Worm (Caenorhabditis elegans) whole organism, L3 larva: ENCODE data around the gene C27B7.9.

Source experiments
- R02D3.7 ChIP-seq: fragments of 150-350 bp; optimal IDR thresholded peaks from 2 replicates; lab custom pipeline; 2014; ENCODE audit warnings: missing biosample characterization, missing genetic modification characterization
- ZK546.5 ChIP-seq: sonication (generic microtip); optimal IDR thresholded peaks from 2 replicates; lab custom pipeline; 2017; ENCODE audit warnings: missing biosample characterization, missing genetic modification characterization
- ama-1 ChIP-seq: fragments of 150-350 bp; optimal IDR thresholded peaks from 2 replicates; lab custom pipeline; 2018
- ceh-16 ChIP-seq: sonication (generic microtip); optimal IDR thresholded peaks from 2 replicates; lab custom pipeline; 2017; ENCODE audit warnings: missing biosample characterization, missing genetic modification characterization
- ceh-28 ChIP-seq: fragments of 150-350 bp; optimal IDR thresholded peaks from 2 replicates; lab custom pipeline; 2014; ENCODE audit warnings: missing biosample characterization, missing genetic modification reagents, missing genetic modification characterization
- ceh-82 ChIP-seq: fragments of 150-350 bp; optimal IDR thresholded peaks from 2 replicates; lab custom pipeline; 2014; ENCODE audit warnings: missing biosample characterization, missing genetic modification characterization
- ceh-9 ChIP-seq: sonication (generic microtip); optimal IDR thresholded peaks from 2 replicates; lab custom pipeline; 2018; ENCODE audit warnings: missing biosample characterization, missing genetic modification characterization
- daf-12 ChIP-seq: fragments of 150-350 bp; optimal IDR thresholded peaks from 2 replicates; lab custom pipeline; 2014; ENCODE audit warnings: missing biosample characterization, missing genetic modification reagents, missing genetic modification characterization
- egl-27 ChIP-seq: sonication (generic microtip); optimal IDR thresholded peaks from 4 replicates; lab custom pipeline; 2017; ENCODE audit warnings: missing biosample characterization, missing genetic modification reagents, missing genetic modification characterization
- egl-5 ChIP-seq: fragments of 150-350 bp; optimal IDR thresholded peaks from 2 replicates; lab custom pipeline; 2017; ENCODE audit warnings: missing biosample characterization, missing genetic modification reagents, missing genetic modification characterization, inconsistent platforms
- elt-1 ChIP-seq: fragments of 150-350 bp; optimal IDR thresholded peaks from 2 replicates; lab custom pipeline; 2014; ENCODE audit warnings: missing biosample characterization, missing genetic modification characterization
- elt-2 ChIP-seq: sonication (generic microtip); optimal IDR thresholded peaks from 2 replicates; lab custom pipeline; 2016; ENCODE audit warnings: missing genetic modification reagents, mild to moderate bottlenecking, missing genetic modification characterization, missing compliant biosample characterization
- elt-3 ChIP-seq, 3 experiments: fragments of 150-350 bp in 1 of 3; sonication (generic microtip) in 2 of 3; optimal IDR thresholded peaks; 2 replicates in 2 of 3; 4 replicates in 1 of 3; lab custom pipeline; 2014 to 2017; ENCODE audit warnings: missing biosample characterization in 3 of 3, missing genetic modification characterization in 3 of 3
- eor-1 ChIP-seq, 2 experiments: fragments of 150-350 bp; optimal IDR thresholded peaks; 2 replicates each; lab custom pipeline; 2014 to 2018; ENCODE audit warnings: missing biosample characterization in 2 of 2, missing genetic modification characterization in 2 of 2
- fkh-2 ChIP-seq: fragments of 150-350 bp; optimal IDR thresholded peaks from 2 replicates; lab custom pipeline; 2014; ENCODE audit warnings: missing biosample characterization, missing genetic modification reagents, missing genetic modification characterization
- fos-1 ChIP-seq: fragments of 150-350 bp; optimal IDR thresholded peaks from 2 replicates; lab custom pipeline; 2014; ENCODE audit warnings: missing biosample characterization, missing genetic modification characterization
- hmg-11 ChIP-seq: sonication (generic microtip); optimal IDR thresholded peaks from 2 replicates; lab custom pipeline; 2016; ENCODE audit warnings: missing genetic modification characterization, missing compliant biosample characterization
- jun-1 ChIP-seq: fragments of 150-350 bp; optimal IDR thresholded peaks from 2 replicates; lab custom pipeline; 2014; ENCODE audit warnings: missing biosample characterization, missing genetic modification reagents, missing genetic modification characterization
- lin-15B ChIP-seq: fragments of 150-350 bp; optimal IDR thresholded peaks from 2 replicates; lab custom pipeline; 2014; ENCODE audit warnings: missing biosample characterization, missing genetic modification characterization
- lin-39 ChIP-seq: fragments of 150-350 bp; optimal IDR thresholded peaks from 2 replicates; lab custom pipeline; 2018; ENCODE audit warnings: missing biosample characterization, missing genetic modification reagents, missing genetic modification characterization
- lsy-12 ChIP-seq: sonication (generic microtip); optimal IDR thresholded peaks from 2 replicates; lab custom pipeline; 2016; ENCODE audit warnings: mild to moderate bottlenecking, missing genetic modification characterization, missing compliant biosample characterization
- mdl-1 ChIP-seq: fragments of 150-350 bp; optimal IDR thresholded peaks from 2 replicates; lab custom pipeline; 2014; ENCODE audit warnings: missing biosample characterization, missing genetic modification characterization
- mml-1 ChIP-seq: fragments of 150-350 bp; sonication (generic microtip); optimal IDR thresholded peaks from 3 replicates; lab custom pipeline; 2014; ENCODE audit warnings: missing biosample characterization, missing genetic modification characterization
- nhr-11 ChIP-seq: fragments of 150-350 bp; optimal IDR thresholded peaks from 2 replicates; lab custom pipeline; 2014; ENCODE audit warnings: missing biosample characterization, missing genetic modification characterization
- nhr-12 ChIP-seq: fragments of 150-350 bp; optimal IDR thresholded peaks from 2 replicates; lab custom pipeline; 2014; ENCODE audit warnings: missing biosample characterization, missing genetic modification characterization
- nhr-23 ChIP-seq: fragments of 150-350 bp; optimal IDR thresholded peaks from 2 replicates; lab custom pipeline; 2014; ENCODE audit warnings: missing biosample characterization, missing genetic modification reagents, missing genetic modification characterization
- nhr-237 ChIP-seq: fragments of 150-350 bp; optimal IDR thresholded peaks from 2 replicates; lab custom pipeline; 2014; ENCODE audit warnings: missing biosample characterization, missing genetic modification characterization
- nhr-25 ChIP-seq: sonication (generic microtip); optimal IDR thresholded peaks from 2 replicates; lab custom pipeline; 2017; ENCODE audit warnings: missing biosample characterization, missing genetic modification characterization
- nhr-28 ChIP-seq: fragments of 150-350 bp; optimal IDR thresholded peaks from 2 replicates; lab custom pipeline; 2014; ENCODE audit warnings: missing biosample characterization, missing genetic modification characterization
- nhr-43 ChIP-seq: sonication (generic microtip); optimal IDR thresholded peaks from 2 replicates; lab custom pipeline; 2016; ENCODE audit warnings: mild to moderate bottlenecking, missing genetic modification characterization, missing compliant biosample characterization; ENCODE audit not compliant: poor library complexity, severe bottlenecking
- nhr-67 ChIP-seq: fragments of 150-350 bp; optimal IDR thresholded peaks from 2 replicates; lab custom pipeline; 2014; ENCODE audit warnings: missing biosample characterization, missing genetic modification characterization
- nhr-76 ChIP-seq: fragments of 150-350 bp; sonication (generic microtip); optimal IDR thresholded peaks from 5 replicates; lab custom pipeline; 2014; ENCODE audit warnings: missing biosample characterization, missing genetic modification characterization
- nhr-77 ChIP-seq: fragments of 150-350 bp; optimal IDR thresholded peaks from 2 replicates; lab custom pipeline; 2014; ENCODE audit warnings: missing biosample characterization, missing genetic modification characterization
- pqm-1 ChIP-seq: fragments of 150-350 bp; optimal IDR thresholded peaks from 2 replicates; lab custom pipeline; 2017; ENCODE audit warnings: missing biosample characterization, missing genetic modification characterization, inconsistent platforms
- sea-2 ChIP-seq: fragments of 150-350 bp; sonication (generic microtip); optimal IDR thresholded peaks from 4 replicates; lab custom pipeline; 2014; ENCODE audit warnings: missing biosample characterization, missing genetic modification reagents, missing genetic modification characterization
- skn-1 ChIP-seq: fragments of 150-350 bp; optimal IDR thresholded peaks from 2 replicates; lab custom pipeline; 2014; ENCODE audit warnings: missing biosample characterization, missing genetic modification characterization
- snpc-4 ChIP-seq: fragments of 150-350 bp; optimal IDR thresholded peaks from 2 replicates; lab custom pipeline; 2014; ENCODE audit warnings: missing biosample characterization, missing genetic modification characterization
- tbx-2 ChIP-seq: sonication (generic microtip); optimal IDR thresholded peaks from 2 replicates; lab custom pipeline; 2016; ENCODE audit warnings: mild to moderate bottlenecking, missing genetic modification characterization, missing compliant biosample characterization
- unc-39 ChIP-seq: sonication (generic microtip); optimal IDR thresholded peaks from 4 replicates; lab custom pipeline; 2017; ENCODE audit warnings: missing biosample characterization, missing genetic modification characterization
- unc-62 ChIP-seq: fragments of 150-350 bp; sonication (generic microtip); optimal IDR thresholded peaks from 4 replicates; lab custom pipeline; 2014; ENCODE audit warnings: missing biosample characterization, missing genetic modification reagents, missing genetic modification characterization
- zag-1 ChIP-seq: fragments of 150-350 bp; optimal IDR thresholded peaks from 2 replicates; lab custom pipeline; 2014; ENCODE audit warnings: missing biosample characterization, missing genetic modification characterization
- ztf-11 ChIP-seq: fragments of 150-350 bp; optimal IDR thresholded peaks from 2 replicates; lab custom pipeline; 2014; ENCODE audit warnings: missing biosample characterization, missing genetic modification characterization
- ztf-4 ChIP-seq: fragments of 150-350 bp; optimal IDR thresholded peaks from 2 replicates; lab custom pipeline; 2014; ENCODE audit warnings: missing biosample characterization, missing genetic modification characterization

Gene C27B7.9

DNA sequence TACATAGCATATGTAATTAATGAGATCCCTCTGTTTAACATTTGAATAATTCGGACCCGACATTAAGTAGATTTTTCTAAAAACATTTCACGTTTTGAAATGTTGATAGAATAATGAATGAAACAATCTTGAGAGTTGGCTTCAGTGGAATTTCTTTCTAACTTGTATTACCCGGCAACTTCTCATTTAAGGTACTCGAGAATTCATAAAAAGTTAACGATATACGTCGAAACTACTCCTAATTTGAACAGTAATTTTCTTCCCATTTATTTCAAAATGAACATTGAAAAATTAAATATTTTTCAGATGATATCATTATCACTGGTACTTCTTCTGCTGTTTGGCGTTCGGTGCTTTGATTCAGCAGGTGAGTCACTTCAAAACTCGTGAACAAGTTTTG lies 9.2 kb downstream of the C27B7.9 start, which contains the start of gene C27B7.7:
Gene C27B7.7 (plus strand): TSS at position 301 of the 400 bp plus-strand sequence.
- no peak for TF ChIP-seq daf-12
- TF ChIP-seq nhr-23, result no peak
- no peak for TF ChIP-seq ztf-4
- TF ChIP-seq nhr-12 (tag; lab: Kevin White, UChicago), result no peak
- no peak for TF ChIP-seq egl-27 (tag; lab: Kevin White, UChicago)
- no peak for TF ChIP-seq egl-5 (tag; lab: Kevin White, UChicago)
- TF ChIP-seq nhr-43 (tag; lab: Kevin White, UChicago), result no peak
- no peak for TF ChIP-seq nhr-11
- no peak for TF ChIP-seq sea-2
- TF ChIP-seq pqm-1 (tag; lab: Kevin White, UChicago), result no peak
- no peak for TF ChIP-seq snpc-4 (tag; lab: Kevin White, UChicago)
- no peak for TF ChIP-seq nhr-28 (tag; lab: Kevin White, UChicago)
- TF ChIP-seq nhr-25 (tag; lab: Kevin White, UChicago), result no peak

DNA sequence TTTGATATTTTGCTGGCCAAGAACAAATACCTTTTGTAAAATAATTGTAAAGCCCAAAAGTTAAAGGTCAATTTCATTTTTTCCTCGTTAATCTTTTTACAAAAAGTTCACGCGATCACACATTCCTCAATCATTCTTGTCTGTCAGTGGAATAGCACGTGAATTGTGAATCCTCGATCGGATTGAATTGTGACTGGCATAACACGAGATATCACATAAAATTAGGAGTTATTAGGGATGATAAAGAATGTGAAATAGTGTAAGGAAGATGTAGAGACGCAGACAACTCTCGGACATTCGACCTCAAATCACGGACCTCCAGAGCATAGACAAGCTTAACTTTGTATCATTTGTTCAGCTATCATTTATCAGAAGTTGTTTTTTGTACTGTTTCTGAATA lies 9.7 kb downstream of the C27B7.9 start, which contains the start of gene C27B7.6:
Gene C27B7.6 (minus strand): TSS at position 182 of the 400 bp plus-strand sequence.
- TF ChIP-seq unc-39 (tag; lab: Kevin White, UChicago) (no peak), ceh-28 (tag; lab: Kevin White, UChicago) (no peak), pqm-1 (tag; lab: Kevin White, UChicago) (no peak), lin-39 (tag; lab: Kevin White, UChicago) (no peak), egl-27 (tag; lab: Kevin White, UChicago) (no peak), mml-1 (no peak), ceh-16 (tag; lab: Kevin White, UChicago) (no peak), unc-62 (GFP tag; lab: Kevin White, UChicago) (no peak), nhr-11 (no peak), skn-1 (tag; lab: Kevin White, UChicago) (no peak), elt-1 (tag; lab: Kevin White, UChicago) (no peak), sea-2 (no peak), lsy-12 (tag; lab: Kevin White, UChicago) (no peak)

DNA sequence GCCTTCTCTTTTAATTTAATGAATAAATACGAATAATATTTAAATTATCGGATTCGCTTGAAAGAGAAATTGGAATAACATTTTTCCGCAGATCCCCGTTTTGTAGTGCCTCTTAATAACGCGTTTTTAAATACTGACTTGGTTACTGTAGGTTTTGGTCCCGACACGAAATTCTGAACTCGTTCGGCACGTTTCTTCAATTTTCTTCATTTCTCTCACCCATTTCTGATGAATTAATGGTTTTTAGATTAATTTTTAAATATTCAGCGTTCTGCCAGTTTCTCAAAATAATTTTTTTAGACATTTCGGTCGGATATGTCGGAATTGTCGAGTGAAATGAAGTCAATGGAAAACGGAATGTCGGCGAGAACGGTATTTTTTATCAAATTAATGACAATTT lies 14.6 kb downstream of the C27B7.9 start, which contains the start of gene C27B7.5:
Gene C27B7.5 (plus strand): TSS at position 301 of the 400 bp plus-strand sequence.
- TF ChIP-seq egl-5 (tag; lab: Kevin White, UChicago), result no peak
- TF ChIP-seq lin-15B (tag; lab: Kevin White, UChicago), result no peak
- no peak for TF ChIP-seq R02D3.7 (tag; lab: Kevin White, UChicago)
- peak; percentile 12 for TF ChIP-seq elt-2 (tag; lab: Kevin White, UChicago)
- TF ChIP-seq, all 47 proteins: peak for 1

DNA sequence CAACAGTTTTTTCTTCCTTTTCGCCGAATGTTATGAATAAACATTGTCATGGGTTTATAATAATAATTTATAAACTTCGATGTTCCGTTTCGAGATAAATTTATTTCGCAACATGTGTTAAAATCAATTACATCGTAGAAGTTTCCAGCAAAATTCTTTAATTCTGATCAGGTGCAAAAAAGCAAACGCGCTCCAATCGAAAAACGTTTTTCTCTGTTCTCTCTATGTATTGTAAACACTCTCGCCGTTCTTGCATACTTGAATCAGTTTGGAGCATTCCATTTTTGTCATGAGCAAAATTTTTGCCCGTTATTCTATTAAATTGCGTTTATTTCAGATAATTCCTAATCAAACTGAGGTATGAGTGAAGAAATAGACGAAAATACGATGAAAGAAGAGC lies 22.2 kb downstream of the C27B7.9 start, which contains the start of gene rad-54.L2:
Gene rad-54.L2 (plus strand): TSS at position 332 of the 400 bp plus-strand sequence.
- TF ChIP-seq ama-1 (lab: Kevin White, UChicago) (peak; percentile 20), ceh-28 (tag; lab: Kevin White, UChicago) (peak; percentile 54), skn-1 (tag; lab: Kevin White, UChicago) (no peak), pqm-1 (tag; lab: Kevin White, UChicago) (peak; percentile 46), nhr-237 (tag; lab: Kevin White, UChicago) (no peak), nhr-28 (tag; lab: Kevin White, UChicago) (no peak), nhr-12 (tag; lab: Kevin White, UChicago) (no peak), jun-1 (peak; percentile 26), nhr-11 (peak; percentile 6), unc-62 (GFP tag; lab: Kevin White, UChicago) (no peak), ztf-11 (tag; lab: Kevin White, UChicago) (no peak), nhr-67 (tag; lab: Kevin White, UChicago) (no peak), nhr-43 (tag; lab: Kevin White, UChicago) (no peak), mdl-1 (tag; lab: Kevin White, UChicago) (no peak), eor-1 (tag; optimal IDR thresholded peaks at IDR 0.05; lab: Kevin White, UChicago) (no peak), daf-12 (no peak), fos-1 (tag; lab: Kevin White, UChicago) (no peak), lin-39 (tag; lab: Kevin White, UChicago) (peak; percentile 28), ceh-16 (tag; lab: Kevin White, UChicago) (no peak), ceh-9 (tag; lab: Kevin White, UChicago) (no peak), ztf-4 (peak; percentile 57), elt-1 (tag; lab: Kevin White, UChicago) (no peak), ceh-82 (tag; lab: Kevin White, UChicago) (no peak), mml-1 (no peak), tbx-2 (tag; lab: Kevin White, UChicago) (no peak), elt-3 (tag; optimal IDR thresholded peaks at IDR 0.05; lab: Kevin White, UChicago) (no peak), ZK546.5 (tag; lab: Kevin White, UChicago) (no peak), sea-2 (no peak), fkh-2 (tag; lab: Kevin White, UChicago) (no peak), R02D3.7 (tag; lab: Kevin White, UChicago) (no peak), zag-1 (tag; lab: Kevin White, UChicago) (no peak), lsy-12 (tag; lab: Kevin White, UChicago) (no peak), egl-5 (tag; lab: Kevin White, UChicago) (peak; percentile 69), hmg-11 (tag; lab: Kevin White, UChicago) (peak; percentile 22), nhr-76 (tag; lab: Kevin White, UChicago) (no peak), unc-39 (tag; lab: Kevin White, UChicago) (no peak), nhr-25 (tag; lab: Kevin White, UChicago) (peak; percentile 71), lin-15B (tag; lab: Kevin White, UChicago) (peak; percentile 72), egl-27 (tag; lab: Kevin White, UChicago) (no peak), snpc-4 (tag; lab: Kevin White, UChicago) (no peak), elt-2 (tag; lab: Kevin White, UChicago) (peak; percentile 60), nhr-77 (no peak), nhr-23 (peak; percentile 18)
